Fruit fly (Drosophila melanogaster) whole organism, embryonic: Measurements from ENCODE around the gene CG9150.
A peak's percentile ranks its signal among the peaks of the same experiment; 100 is the strongest.

Experiments
- Abd-B ChIP-seq: fragments of 200-800 bp; sonication (Bioruptor generic); optimal IDR thresholded peaks from 2 replicates; lab custom pipeline; 2018; ENCODE audit warnings: missing biosample characterization, mild to moderate bottlenecking, missing genetic modification characterization, moderate library complexity
- Asciz ChIP-seq: fragments of 200-800 bp; sonication (Bioruptor generic); optimal IDR thresholded peaks from 2 replicates; lab custom pipeline; 2017; ENCODE audit warnings: missing biosample characterization, mild to moderate bottlenecking, missing genetic modification characterization, missing genetic modification reagents
- Bdp1 ChIP-seq: fragments of 200-800 bp; sonication (Bioruptor generic); optimal IDR thresholded peaks from 3 replicates; lab custom pipeline; 2016; ENCODE audit warnings: missing biosample characterization, missing genetic modification characterization
- CG10565 ChIP-seq: fragments of 200-800 bp; sonication (Bioruptor generic); optimal IDR thresholded peaks from 3 replicates; lab custom pipeline; 2016; ENCODE audit warnings: missing biosample characterization, mild to moderate bottlenecking, missing genetic modification characterization
- CG11504 ChIP-seq: fragments of 200-800 bp; sonication (Bioruptor generic); optimal IDR thresholded peaks from 3 replicates; lab custom pipeline; 2019; ENCODE audit warnings: missing biosample characterization, mild to moderate bottlenecking, missing genetic modification characterization, moderate library complexity
- CG13624 ChIP-seq: fragments of 200-800 bp; sonication (Bioruptor generic); optimal IDR thresholded peaks from 2 replicates; lab custom pipeline; 2016; ENCODE audit warnings: missing biosample characterization, missing genetic modification characterization
- CG13894 ChIP-seq: fragments of 200-800 bp; sonication (Bioruptor generic); optimal IDR thresholded peaks from 3 replicates; lab custom pipeline; 2018; ENCODE audit warnings: missing biosample characterization, mild to moderate bottlenecking, missing genetic modification characterization, moderate library complexity
- CG14667 ChIP-seq: fragments of 200-800 bp; sonication (Bioruptor generic); IDR thresholded peaks from 2 replicates; pipeline ENCODE4 v1.3.6; 2022; ENCODE audit warnings: missing biosample characterization, missing genetic modification characterization
- CG15073 ChIP-seq: fragments of 200-800 bp; sonication (Bioruptor generic); optimal IDR thresholded peaks from 2 replicates; lab custom pipeline; 2016; ENCODE audit warnings: missing biosample characterization, missing genetic modification characterization
- CG1792 ChIP-seq: fragments of 200-800 bp; sonication (Bioruptor generic); optimal IDR thresholded peaks from 2 replicates; lab custom pipeline; 2016; ENCODE audit warnings: missing biosample characterization, missing genetic modification characterization
- CG1832 ChIP-seq: fragments of 200-800 bp; sonication (Bioruptor generic); optimal IDR thresholded peaks from 2 replicates; lab custom pipeline; 2017; ENCODE audit warnings: missing biosample characterization, mild to moderate bottlenecking, missing genetic modification characterization, inconsistent platforms
- CG32532 ChIP-seq: fragments of 200-800 bp; sonication (Bioruptor generic); IDR thresholded peaks from 2 replicates; pipeline ENCODE4 v1.3.6; 2022; ENCODE audit warnings: missing biosample characterization, missing genetic modification characterization
- CG32772 ChIP-seq: fragments of 200-800 bp; sonication (Bioruptor generic); IDR thresholded peaks from 2 replicates; pipeline ENCODE4 v1.3.6; 2022; ENCODE audit warnings: missing biosample characterization, missing genetic modification characterization
- CG34422 ChIP-seq: fragments of 200-800 bp; sonication (Bioruptor generic); IDR thresholded peaks from 3 replicates; pipeline ENCODE4 v1.3.6; 2022; ENCODE audit warnings: missing biosample characterization, missing genetic modification characterization
- CG4328 ChIP-seq: fragments of 200-800 bp; sonication (Bioruptor generic); optimal IDR thresholded peaks from 3 replicates; lab custom pipeline; 2017; ENCODE audit warnings: missing biosample characterization, missing genetic modification reagents, missing genetic modification characterization
- CG4820 ChIP-seq: fragments of 200-800 bp; sonication (Bioruptor generic); optimal IDR thresholded peaks from 3 replicates; lab custom pipeline; 2016; ENCODE audit warnings: missing biosample characterization, missing genetic modification characterization
- CG5180 ChIP-seq: fragments of 200-800 bp; sonication (Bioruptor generic); optimal IDR thresholded peaks from 3 replicates; lab custom pipeline; 2017; ENCODE audit warnings: missing biosample characterization, missing genetic modification characterization, mild to moderate bottlenecking, moderate library complexity, missing genetic modification reagents
- CG7372 ChIP-seq: fragments of 200-800 bp; sonication (Bioruptor generic); IDR thresholded peaks from 2 replicates; pipeline ENCODE4 v1.3.6; 2022; ENCODE audit warnings: missing biosample characterization, missing genetic modification characterization
- CG7745 ChIP-seq: fragments of 200-800 bp; sonication (Bioruptor generic); optimal IDR thresholded peaks from 2 replicates; lab custom pipeline; 2018; ENCODE audit warnings: missing biosample characterization, mild to moderate bottlenecking, missing genetic modification characterization, moderate library complexity
- CG7839 ChIP-seq: fragments of 200-800 bp; sonication (Bioruptor generic); optimal IDR thresholded peaks from 3 replicates; lab custom pipeline; 2018; ENCODE audit warnings: missing biosample characterization, mild to moderate bottlenecking, missing genetic modification characterization, moderate library complexity
- CG8290 ChIP-seq, 3 experiments: fragments of 200-800 bp; sonication (Bioruptor generic); optimal IDR thresholded peaks; 2 replicates each; lab custom pipeline; 2016 to 2019; ENCODE audit warnings: missing biosample characterization in 3 of 3, missing genetic modification characterization in 3 of 3, mild to moderate bottlenecking in 2 of 3, moderate library complexity in 1 of 3
- CkIIα-i1 ChIP-seq: fragments of 200-800 bp; sonication (Bioruptor generic); IDR thresholded peaks from 2 replicates; pipeline ENCODE4 v1.3.6; 2022; ENCODE audit warnings: missing biosample characterization, missing genetic modification characterization
- Dek ChIP-seq: fragments of 200-800 bp; sonication (Bioruptor generic); optimal IDR thresholded peaks from 3 replicates; lab custom pipeline; 2019; ENCODE audit warnings: missing biosample characterization, mild to moderate bottlenecking, missing genetic modification characterization, moderate library complexity
- Dip3 ChIP-seq: fragments of 200-800 bp; sonication (Bioruptor generic); optimal IDR thresholded peaks from 3 replicates; lab custom pipeline; 2016; ENCODE audit warnings: missing biosample characterization, missing genetic modification characterization
- E2f1 ChIP-seq: fragments of 200-800 bp; sonication (Bioruptor generic); IDR thresholded peaks from 2 replicates; pipeline ENCODE4 v1.3.6; 2022; ENCODE audit warnings: missing biosample characterization, missing genetic modification characterization
- Lim3 ChIP-seq: fragments of 200-800 bp; sonication (Bioruptor generic); IDR thresholded peaks from 2 replicates; pipeline ENCODE4 v1.3.6; 2022; ENCODE audit warnings: missing biosample characterization, missing genetic modification characterization
- Mad ChIP-seq: fragments of 200-800 bp; sonication (Bioruptor generic); optimal IDR thresholded peaks from 2 replicates; lab custom pipeline; 2016; ENCODE audit warnings: missing biosample characterization, missing genetic modification characterization
- NFAT ChIP-seq: fragments of 200-800 bp; sonication (Bioruptor generic); IDR thresholded peaks from 2 replicates; pipeline ENCODE4 v1.3.6; 2022; ENCODE audit warnings: missing biosample characterization, missing genetic modification characterization
- Poxn ChIP-seq: fragments of 200-800 bp; sonication (Bioruptor generic); IDR thresholded peaks from 2 replicates; pipeline ENCODE4 v1.3.6; 2022; ENCODE audit warnings: missing biosample characterization, missing genetic modification characterization
- Sox100B ChIP-seq: fragments of 200-800 bp; sonication (Bioruptor generic); optimal IDR thresholded peaks from 3 replicates; lab custom pipeline; 2018; ENCODE audit warnings: missing biosample characterization, mild to moderate bottlenecking, missing genetic modification characterization
- Spps ChIP-seq: fragments of 200-800 bp; sonication (Bioruptor generic); optimal IDR thresholded peaks from 2 replicates; lab custom pipeline; 2018; ENCODE audit warnings: missing biosample characterization, mild to moderate bottlenecking, missing genetic modification characterization
- Sry-β ChIP-seq: fragments of 200-800 bp; sonication (Bioruptor generic); optimal IDR thresholded peaks from 2 replicates; lab custom pipeline; 2018; ENCODE audit warnings: missing biosample characterization, mild to moderate bottlenecking, missing genetic modification characterization, moderate library complexity
- Sry-δ ChIP-seq: fragments of 200-800 bp; sonication (Bioruptor generic); optimal IDR thresholded peaks from 2 replicates; lab custom pipeline; 2016; ENCODE audit warnings: missing biosample characterization, missing genetic modification characterization
- Ssrp ChIP-seq: fragments of 200-800 bp; sonication (Bioruptor generic); optimal IDR thresholded peaks from 2 replicates; lab custom pipeline; 2018; ENCODE audit warnings: missing biosample characterization, mild to moderate bottlenecking, missing genetic modification characterization, moderate library complexity
- Vsx1 ChIP-seq: fragments of 200-800 bp; sonication (Bioruptor generic); optimal IDR thresholded peaks from 2 replicates; lab custom pipeline; 2017; ENCODE audit warnings: missing biosample characterization, mild to moderate bottlenecking, missing genetic modification characterization, missing genetic modification reagents
- bsh ChIP-seq, 2 experiments: fragments of 200-800 bp; sonication (Bioruptor generic); optimal IDR thresholded peaks; 2 replicates each; lab custom pipeline; 2017 to 2018; ENCODE audit warnings: mild to moderate bottlenecking in 2 of 2, missing biosample characterization in 2 of 2, missing genetic modification characterization in 2 of 2, moderate library complexity in 1 of 2
- dimm ChIP-seq: fragments of 200-800 bp; sonication (Bioruptor generic); IDR thresholded peaks from 2 replicates; pipeline ENCODE4 v1.3.6; 2022; ENCODE audit warnings: missing biosample characterization, missing genetic modification characterization
- emc ChIP-seq: fragments of 200-800 bp; sonication (Bioruptor generic); optimal IDR thresholded peaks from 2 replicates; lab custom pipeline; 2016; ENCODE audit warnings: missing biosample characterization, missing genetic modification characterization
- jumu ChIP-seq: fragments of 200-800 bp; sonication (Bioruptor generic); optimal IDR thresholded peaks from 3 replicates; lab custom pipeline; 2016; ENCODE audit warnings: missing biosample characterization, missing genetic modification characterization
- mam ChIP-seq: fragments of 200-800 bp; sonication (Bioruptor generic); optimal IDR thresholded peaks from 3 replicates; lab custom pipeline; 2016; ENCODE audit warnings: missing biosample characterization, missing genetic modification characterization
- nom ChIP-seq: fragments of 200-800 bp; sonication (Bioruptor generic); optimal IDR thresholded peaks from 2 replicates; lab custom pipeline; 2017; ENCODE audit warnings: missing biosample characterization, missing genetic modification characterization, mild to moderate bottlenecking, moderate library complexity, missing genetic modification reagents
- pfk ChIP-seq: fragments of 200-800 bp; sonication (Bioruptor generic); optimal IDR thresholded peaks from 2 replicates; lab custom pipeline; 2018; ENCODE audit warnings: missing biosample characterization, mild to moderate bottlenecking, missing genetic modification characterization, moderate library complexity
- psq ChIP-seq: fragments of 200-800 bp; sonication (Bioruptor generic); optimal IDR thresholded peaks from 2 replicates; lab custom pipeline; 2017; ENCODE audit warnings: missing biosample characterization, missing genetic modification characterization
- schlank ChIP-seq: fragments of 200-800 bp; sonication (Bioruptor generic); optimal IDR thresholded peaks from 2 replicates; lab custom pipeline; 2018; ENCODE audit warnings: missing biosample characterization, mild to moderate bottlenecking, missing genetic modification characterization
- stwl ChIP-seq: fragments of 200-800 bp; sonication (Bioruptor generic); optimal IDR thresholded peaks from 3 replicates; lab custom pipeline; 2018; ENCODE audit warnings: missing biosample characterization, mild to moderate bottlenecking, missing genetic modification characterization, moderate library complexity
- tgo ChIP-seq: fragments of 200-800 bp; sonication (Bioruptor generic); IDR thresholded peaks from 3 replicates; pipeline ENCODE4 v1.3.6; 2022; ENCODE audit warnings: missing biosample characterization, missing genetic modification characterization
- tin ChIP-seq: fragments of 200-800 bp; sonication (Bioruptor generic); optimal IDR thresholded peaks from 3 replicates; lab custom pipeline; 2016; ENCODE audit warnings: missing biosample characterization, missing genetic modification characterization
- tna ChIP-seq: fragments of 200-800 bp; sonication (Bioruptor generic); IDR thresholded peaks from 2 replicates; pipeline ENCODE4 v1.3.6; 2022; ENCODE audit warnings: missing biosample characterization, missing genetic modification characterization; ENCODE audit not compliant: partially characterized antibody
- usp ChIP-seq: fragments of >200 bp; optimal IDR thresholded peaks from 2 replicates; lab custom pipeline; 2017; ENCODE audit warnings: missing biosample characterization, missing genetic modification characterization

Gene CG9150

DNA sequence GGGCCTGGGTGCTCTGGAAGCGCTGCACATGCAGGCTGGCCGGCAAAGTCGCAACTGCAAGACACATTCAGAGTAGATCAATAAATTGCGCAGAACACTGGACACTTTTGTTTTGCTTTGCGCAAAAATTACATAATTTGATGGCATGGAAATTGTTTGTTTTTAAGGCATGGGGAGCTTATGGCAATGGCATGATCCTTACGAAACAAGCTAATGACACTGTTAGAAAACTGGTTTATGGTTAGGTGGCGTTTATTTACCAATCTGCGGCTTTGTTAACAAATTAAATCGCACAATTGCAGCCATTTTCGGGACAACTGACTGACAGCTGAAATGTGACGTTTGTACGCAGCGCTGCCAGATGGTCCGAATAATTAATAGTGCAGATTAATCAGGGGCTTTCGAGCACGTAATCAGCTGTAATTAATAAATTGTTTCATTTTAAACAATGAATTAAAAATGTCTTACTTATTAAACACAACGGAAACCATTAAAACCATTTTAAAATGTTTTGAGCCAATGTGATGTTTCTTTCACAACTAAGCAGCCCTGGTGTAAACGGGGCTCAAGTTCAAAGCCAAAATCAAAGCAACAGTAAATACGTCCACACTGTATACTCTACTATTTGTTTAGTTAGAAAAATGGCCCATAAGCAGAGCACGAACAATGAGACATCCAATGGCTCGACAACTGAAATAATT is 5.9 kb downstream of the CG9150 start, which contains the start of the genes ND-51 and CG13994 (continued):
- TF ChIP-seq mam (GFP tag; lab: Kevin White, UChicago), result peak; percentile 93
- TF ChIP-seq Sry-δ (GFP tag; lab: Kevin White, UChicago), result peak; percentile 71
- peak; percentile 55; the same call in 1 of the 2 replicates for TF ChIP-seq dimm (GFP tag; lab: Robert Waterston, UW)
- TF ChIP-seq CG4328, result peak; percentile 78
- TF ChIP-seq CG15073 (GFP tag; lab: Kevin White, UChicago), result no peak
- peak; percentile 60 for TF ChIP-seq emc (GFP tag; lab: Kevin White, UChicago)
- peak; percentile 94 for TF ChIP-seq stwl
- TF ChIP-seq CG32772 (GFP tag; lab: Robert Waterston, UW), result peak; percentile 71
- TF ChIP-seq tin (GFP tag; lab: Kevin White, UChicago), result peak; percentile 85
- peak; percentile 14 for TF ChIP-seq Sry-β
- peak; percentile 93 for TF ChIP-seq Mad (GFP tag; lab: Kevin White, UChicago)
- peak; percentile 85 for TF ChIP-seq NFAT (GFP tag; lab: Robert Waterston, UW)
- TF ChIP-seq Spps (tag; lab: Kevin White, UChicago), result peak; percentile 57
- peak; percentile 75 for TF ChIP-seq E2f1 (GFP tag; lab: Robert Waterston, UW)
- TF ChIP-seq CG7839 (tag; lab: Kevin White, UChicago), result peak; percentile 84
- peak; percentile 82 for TF ChIP-seq Ssrp (tag; lab: Kevin White, UChicago)
- peak; percentile 72 for TF ChIP-seq CG8290 (GFP tag; optimal IDR thresholded peaks at IDR 0.05; lab: Kevin White, UChicago)
- TF ChIP-seq CG8290 (tag; optimal IDR thresholded peaks at IDR 0.05; lab: Kevin White, UChicago), result peak; percentile 57 to 83
- TF ChIP-seq CG34422 (GFP tag; lab: Robert Waterston, UW), result peak; percentile 86
- peak; percentile 86 for TF ChIP-seq CG13624 (GFP tag; lab: Kevin White, UChicago)
- peak; percentile 86 for TF ChIP-seq jumu (GFP tag; lab: Kevin White, UChicago)
- peak; percentile 69 for TF ChIP-seq Bdp1 (GFP tag; lab: Kevin White, UChicago)
- peak; percentile 87 for TF ChIP-seq CG32532 (GFP tag; lab: Robert Waterston, UW)
- no peak for TF ChIP-seq Sox100B
- peak; percentile 52 for TF ChIP-seq schlank
- peak; percentile 17 for TF ChIP-seq psq (GFP tag; lab: Kevin White, UChicago)
- peak; percentile 20 for TF ChIP-seq CG10565 (GFP tag; lab: Kevin White, UChicago)
- TF ChIP-seq CG1832 (GFP tag; lab: Kevin White, UChicago), result no peak
- TF ChIP-seq CG7372 (GFP tag; lab: Robert Waterston, UW), result peak; percentile 83
- TF ChIP-seq Poxn (GFP tag; lab: Robert Waterston, UW), result 0 out of 2 replicates have a peak, but pooled peaks have one; percentile 54
- TF ChIP-seq Lim3 (GFP tag; lab: Robert Waterston, UW), result no peak
- no peak for TF ChIP-seq tna (GFP tag; lab: Robert Waterston, UW)
- TF ChIP-seq Asciz, result peak; percentile 55
- TF ChIP-seq CG5180 (GFP tag; lab: Kevin White, UChicago), result peak; percentile 42
- TF ChIP-seq CG7745 (tag; lab: Kevin White, UChicago), result peak; percentile 74
- TF ChIP-seq Dip3 (GFP tag; lab: Kevin White, UChicago), result peak; percentile 88
- peak; percentile 78 for TF ChIP-seq CG13894
- TF ChIP-seq CG4820 (GFP tag; lab: Kevin White, UChicago), result peak; percentile 82
- peak; percentile 5 to 82 for TF ChIP-seq bsh (GFP tag; optimal IDR thresholded peaks at IDR 0.05; lab: Kevin White, UChicago)
- peak; percentile 78 for TF ChIP-seq CG1792 (GFP tag; lab: Kevin White, UChicago)
- TF ChIP-seq tgo (GFP tag; lab: Robert Waterston, UW), result peak; percentile 85
- TF ChIP-seq usp, result no peak
- TF ChIP-seq pfk, result peak; percentile 52
- TF ChIP-seq Vsx1 (GFP tag; lab: Kevin White, UChicago), result no peak
- peak; percentile 94 for TF ChIP-seq Abd-B
- TF ChIP-seq CG14667 (GFP tag; lab: Robert Waterston, UW), result peak; percentile 64
- TF ChIP-seq CkIIα-i1 (GFP tag; lab: Robert Waterston, UW), result no peak
- no peak for TF ChIP-seq CG11504 (tag; lab: Kevin White, UChicago)
- TF ChIP-seq Dek (tag; lab: Kevin White, UChicago), result peak; percentile 71
- peak; percentile 57 for TF ChIP-seq nom (GFP tag; lab: Kevin White, UChicago)
